Fruit fly (Drosophila melanogaster) whole organism, embryonic: ENCODE results near the gene cindr.

Source experiments
- Atf6 ChIP-seq: fragments of 200-800 bp; sonication (Bioruptor generic); IDR thresholded peaks from 2 replicates; pipeline ENCODE4 v1.3.6; 2022; ENCODE audit warnings: missing biosample characterization, missing genetic modification characterization
- CG10462 ChIP-seq: fragments of 200-800 bp; sonication (Bioruptor generic); optimal IDR thresholded peaks from 2 replicates; lab custom pipeline; 2016; ENCODE audit warnings: missing biosample characterization, missing genetic modification characterization
- CG10565 ChIP-seq: fragments of 200-800 bp; sonication (Bioruptor generic); optimal IDR thresholded peaks from 3 replicates; lab custom pipeline; 2016; ENCODE audit warnings: missing biosample characterization, mild to moderate bottlenecking, missing genetic modification characterization
- CG11456 ChIP-seq: fragments of 200-800 bp; sonication (Bioruptor generic); IDR thresholded peaks from 3 replicates; pipeline ENCODE4 v1.3.6; 2022; ENCODE audit warnings: missing biosample characterization, missing genetic modification characterization
- CG11560 ChIP-seq: fragments of 200-800 bp; sonication (Bioruptor generic); IDR thresholded peaks from 3 replicates; pipeline ENCODE4 v1.3.6; 2022; ENCODE audit warnings: missing biosample characterization, missing genetic modification characterization
- CG13123 ChIP-seq: fragments of 200-800 bp; sonication (Bioruptor generic); optimal IDR thresholded peaks from 2 replicates; lab custom pipeline; 2016; ENCODE audit warnings: missing biosample characterization, missing genetic modification characterization
- CG14965 ChIP-seq: fragments of 200-800 bp; sonication (Bioruptor generic); optimal IDR thresholded peaks from 2 replicates; lab custom pipeline; 2016; ENCODE audit warnings: missing biosample characterization, missing genetic modification characterization, borderline replicate concordance
- CG17361 ChIP-seq: fragments of 200-800 bp; sonication (Bioruptor generic); IDR thresholded peaks from 3 replicates; pipeline ENCODE4 v1.3.6; 2022; ENCODE audit warnings: missing biosample characterization, missing genetic modification characterization
- CG17802 ChIP-seq: fragments of 200-800 bp; sonication (Bioruptor generic); optimal IDR thresholded peaks from 2 replicates; lab custom pipeline; 2018; ENCODE audit warnings: missing biosample characterization, mild to moderate bottlenecking, missing genetic modification characterization, moderate library complexity
- CG2116 ChIP-seq: fragments of 200-800 bp; sonication (Bioruptor generic); optimal IDR thresholded peaks from 3 replicates; lab custom pipeline; 2018; ENCODE audit warnings: missing biosample characterization, mild to moderate bottlenecking, missing genetic modification characterization
- CG2120 ChIP-seq: fragments of 200-800 bp; sonication (Bioruptor generic); optimal IDR thresholded peaks from 3 replicates; lab custom pipeline; 2016; ENCODE audit warnings: missing biosample characterization, missing genetic modification characterization
- CG2199 ChIP-seq: fragments of 200-800 bp; sonication (Bioruptor generic); IDR thresholded peaks from 3 replicates; pipeline ENCODE4 v1.3.6; 2022; ENCODE audit warnings: missing biosample characterization, missing genetic modification characterization
- CG2202 ChIP-seq: fragments of 200-800 bp; sonication (Bioruptor generic); optimal IDR thresholded peaks from 2 replicates; lab custom pipeline; 2018; ENCODE audit warnings: missing biosample characterization, mild to moderate bottlenecking, missing genetic modification characterization
- CG3065 ChIP-seq: fragments of 200-800 bp; sonication (Bioruptor generic); optimal IDR thresholded peaks from 2 replicates; lab custom pipeline; 2016; ENCODE audit warnings: missing biosample characterization, missing genetic modification characterization
- CG42726 ChIP-seq: fragments of 200-800 bp; sonication (Bioruptor generic); IDR thresholded peaks from 2 replicates; pipeline ENCODE4 v1.3.6; 2022; ENCODE audit warnings: missing biosample characterization, missing genetic modification characterization; ENCODE audit not compliant: partially characterized antibody
- CG4820 ChIP-seq: fragments of 200-800 bp; sonication (Bioruptor generic); optimal IDR thresholded peaks from 3 replicates; lab custom pipeline; 2016; ENCODE audit warnings: missing biosample characterization, missing genetic modification characterization
- CG6854 ChIP-seq: fragments of 200-800 bp; sonication (Bioruptor generic); optimal IDR thresholded peaks from 3 replicates; lab custom pipeline; 2017; ENCODE audit warnings: missing biosample characterization, mild to moderate bottlenecking, missing genetic modification characterization
- CG8089 ChIP-seq: fragments of 200-800 bp; sonication (Bioruptor generic); optimal IDR thresholded peaks from 3 replicates; lab custom pipeline; 2016; ENCODE audit warnings: missing biosample characterization, missing genetic modification characterization
- CG8944 ChIP-seq: fragments of 200-800 bp; sonication (Bioruptor generic); optimal IDR thresholded peaks from 3 replicates; lab custom pipeline; 2016; ENCODE audit warnings: missing biosample characterization, missing genetic modification characterization
- CG9817 ChIP-seq: fragments of 200-800 bp; sonication (Bioruptor generic); optimal IDR thresholded peaks from 2 replicates; lab custom pipeline; 2018; ENCODE audit warnings: missing biosample characterization, mild to moderate bottlenecking, missing genetic modification characterization, moderate library complexity
- CkIIα-i1 ChIP-seq: fragments of 200-800 bp; sonication (Bioruptor generic); IDR thresholded peaks from 2 replicates; pipeline ENCODE4 v1.3.6; 2022; ENCODE audit warnings: missing biosample characterization, missing genetic modification characterization
- CrebB ChIP-seq: fragments of 200-800 bp; sonication (Bioruptor generic); optimal IDR thresholded peaks from 3 replicates; lab custom pipeline; 2018; ENCODE audit warnings: missing biosample characterization, mild to moderate bottlenecking, missing genetic modification characterization
- D19A ChIP-seq: fragments of 200-800 bp; optimal IDR thresholded peaks from 3 replicates; lab custom pipeline; 2019; ENCODE audit warnings: missing biosample characterization, mild to moderate bottlenecking, missing genetic modification characterization, moderate library complexity
- H2.0 ChIP-seq: fragments of 200-800 bp; sonication (Bioruptor generic); IDR thresholded peaks from 2 replicates; pipeline ENCODE4 v1.3.6; 2022; ENCODE audit warnings: missing biosample characterization, missing genetic modification characterization
- Hr78 ChIP-seq, 2 experiments: fragments of 200-800 bp in 1 of 2; fragments of >200 bp in 1 of 2; sonication (Bioruptor generic) in 1 of 2; optimal IDR thresholded peaks; 2 replicates each; lab custom pipeline; 2017 to 2019; ENCODE audit warnings: missing biosample characterization in 2 of 2, missing genetic modification characterization in 2 of 2, mild to moderate bottlenecking in 1 of 2, moderate library complexity in 1 of 2
- MTF-1 ChIP-seq: fragments of 200-800 bp; sonication (Bioruptor generic); optimal IDR thresholded peaks from 2 replicates; lab custom pipeline; 2018; ENCODE audit warnings: missing biosample characterization, mild to moderate bottlenecking, missing genetic modification characterization, borderline replicate concordance
- NC2β ChIP-seq: fragments of 200-800 bp; sonication (Bioruptor generic); optimal IDR thresholded peaks from 2 replicates; lab custom pipeline; 2016; ENCODE audit warnings: missing biosample characterization, missing genetic modification characterization
- NK7.1 ChIP-seq: fragments of 200-800 bp; sonication (Bioruptor generic); optimal IDR thresholded peaks from 3 replicates; lab custom pipeline; 2016; ENCODE audit warnings: missing biosample characterization, missing genetic modification characterization
- Trl ChIP-seq, 3 experiments: fragments of >200 bp in 2 of 3; fragments of 200-800 bp in 1 of 3; sonication (Bioruptor generic) in 1 of 3; optimal IDR thresholded peaks; 2 replicates in 1 of 3; 3 replicates in 2 of 3; lab custom pipeline; 2016 to 2017; ENCODE audit warnings: missing biosample characterization in 1 of 3, missing genetic modification characterization in 1 of 3
- amos ChIP-seq: fragments of 200-800 bp; sonication (Bioruptor generic); IDR thresholded peaks from 2 replicates; pipeline ENCODE4 v1.3.6; 2022; ENCODE audit warnings: missing biosample characterization, missing genetic modification characterization; ENCODE audit not compliant: partially characterized antibody
- aop ChIP-seq: fragments of 200-800 bp; sonication (Bioruptor generic); IDR thresholded peaks from 2 replicates; pipeline ENCODE4 v1.3.6; 2022; ENCODE audit warnings: missing biosample characterization, missing genetic modification characterization
- bbx ChIP-seq: fragments of 200-800 bp; sonication (Bioruptor generic); IDR thresholded peaks from 2 replicates; pipeline ENCODE4 v1.3.6; 2022; ENCODE audit warnings: missing biosample characterization, missing genetic modification characterization; ENCODE audit not compliant: partially characterized antibody
- cad ChIP-seq: fragments of >200 bp; optimal IDR thresholded peaks from 2 replicates; lab custom pipeline; 2017; ENCODE audit warnings: missing biosample characterization, missing genetic modification characterization
- chm ChIP-seq: fragments of 200-800 bp; sonication (Bioruptor generic); IDR thresholded peaks from 2 replicates; pipeline ENCODE4 v1.3.6; 2022; ENCODE audit warnings: missing biosample characterization, missing genetic modification characterization
- crc ChIP-seq: fragments of 200-800 bp; sonication (Bioruptor generic); optimal IDR thresholded peaks from 2 replicates; lab custom pipeline; 2016; ENCODE audit warnings: missing biosample characterization, missing genetic modification characterization
- dmrt99B ChIP-seq: fragments of 200-800 bp; sonication (Bioruptor generic); optimal IDR thresholded peaks from 2 replicates; lab custom pipeline; 2018; ENCODE audit warnings: missing biosample characterization, mild to moderate bottlenecking, missing genetic modification characterization, moderate library complexity
- ham ChIP-seq: fragments of 200-800 bp; sonication (Bioruptor generic); IDR thresholded peaks from 2 replicates; pipeline ENCODE4 v1.3.6; 2022; ENCODE audit warnings: missing biosample characterization, missing genetic modification characterization
- hb ChIP-seq: fragments of 200-800 bp; sonication (Bioruptor generic); IDR thresholded peaks from 3 replicates; pipeline ENCODE4 v1.3.6; 2022; ENCODE audit warnings: missing biosample characterization, missing genetic modification characterization; ENCODE audit not compliant: partially characterized antibody
- klu ChIP-seq: fragments of 200-800 bp; sonication (Bioruptor generic); IDR thresholded peaks from 2 replicates; pipeline ENCODE4 v1.3.6; 2022; ENCODE audit warnings: missing biosample characterization, missing genetic modification characterization
- lmd ChIP-seq: fragments of 200-800 bp; sonication (Bioruptor generic); IDR thresholded peaks from 2 replicates; pipeline ENCODE4 v1.3.6; 2022; ENCODE audit warnings: missing biosample characterization, missing genetic modification characterization
- luna ChIP-seq: fragments of 200-800 bp; sonication (Bioruptor generic); optimal IDR thresholded peaks from 2 replicates; lab custom pipeline; 2016; ENCODE audit warnings: missing biosample characterization, missing genetic modification characterization
- odd ChIP-seq: fragments of 200-800 bp; sonication (Bioruptor generic); optimal IDR thresholded peaks from 2 replicates; lab custom pipeline; 2017; ENCODE audit warnings: missing biosample characterization, mild to moderate bottlenecking, missing genetic modification characterization
- org-1 ChIP-seq: fragments of 200-800 bp; sonication (Bioruptor generic); optimal IDR thresholded peaks from 2 replicates; lab custom pipeline; 2017; ENCODE audit warnings: missing biosample characterization, missing genetic modification characterization
- pros ChIP-seq: fragments of 200-800 bp; sonication (Bioruptor generic); optimal IDR thresholded peaks from 3 replicates; lab custom pipeline; 2019; ENCODE audit warnings: missing biosample characterization, mild to moderate bottlenecking, missing genetic modification characterization, moderate library complexity
- shn ChIP-seq: fragments of 200-800 bp; sonication (Bioruptor generic); optimal IDR thresholded peaks from 3 replicates; lab custom pipeline; 2016; ENCODE audit warnings: missing biosample characterization, missing genetic modification characterization
- sisA ChIP-seq: fragments of 200-800 bp; sonication (Bioruptor generic); IDR thresholded peaks from 2 replicates; pipeline ENCODE4 v1.3.6; 2022; ENCODE audit warnings: missing biosample characterization, missing genetic modification characterization
- slou ChIP-seq: fragments of 200-800 bp; sonication (Bioruptor generic); optimal IDR thresholded peaks from 3 replicates; lab custom pipeline; 2016; ENCODE audit warnings: missing biosample characterization, missing genetic modification characterization
- sr ChIP-seq: fragments of 200-800 bp; sonication (Bioruptor generic); IDR thresholded peaks from 3 replicates; pipeline ENCODE4 v1.3.6; 2022; ENCODE audit warnings: missing biosample characterization, missing genetic modification characterization
- unpg ChIP-seq: fragments of 200-800 bp; sonication (Bioruptor generic); optimal IDR thresholded peaks from 3 replicates; lab custom pipeline; 2018; ENCODE audit warnings: missing biosample characterization, mild to moderate bottlenecking, missing genetic modification characterization, moderate library complexity
- vvl ChIP-seq: fragments of 200-800 bp; sonication (Bioruptor generic); IDR thresholded peaks from 2 replicates; pipeline ENCODE4 v1.3.6; 2022; ENCODE audit warnings: missing biosample characterization, missing genetic modification characterization

The cindr gene

DNA sequence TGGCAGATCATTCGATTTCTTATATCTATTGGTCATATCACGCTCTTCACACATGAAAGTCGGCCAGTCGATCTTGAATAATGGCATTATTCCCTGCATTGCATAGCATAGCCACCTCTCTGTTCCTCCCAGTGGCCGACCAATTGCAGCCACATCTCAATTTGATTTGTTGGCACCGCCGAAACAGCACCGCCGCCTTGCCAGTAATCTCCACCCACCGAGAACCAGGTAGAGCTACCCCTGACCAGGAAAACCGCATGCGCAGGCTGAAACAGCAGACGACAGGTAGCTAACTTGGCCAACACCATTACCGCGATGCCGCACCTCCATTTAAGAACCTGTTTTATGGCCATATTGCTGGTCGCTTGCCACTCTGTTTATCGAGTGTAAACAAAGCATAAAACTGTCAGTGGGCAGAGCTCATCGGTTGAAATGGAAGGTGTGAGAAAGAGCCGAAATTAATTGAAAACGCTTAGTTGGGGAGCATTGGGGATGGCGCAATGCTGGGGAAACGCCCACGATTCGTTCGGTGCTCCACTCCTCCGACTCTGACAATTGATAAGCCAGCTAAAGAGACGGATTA lies 41.4 kb upstream of the cindr start (continued):
- TF ChIP-seq CG6854 (GFP tag; lab: Kevin White, UChicago) (no peak), CG13123 (GFP tag; lab: Kevin White, UChicago) (peak; percentile 11), CG8944 (no peak), CG17361 (GFP tag; lab: Robert Waterston, UW) (no peak), cad (peak; percentile 89), sisA (no peak), CG42726 (GFP tag; lab: Robert Waterston, UW) (no peak), ham (GFP tag; lab: Robert Waterston, UW) (no peak), crc (GFP tag; lab: Kevin White, UChicago) (no peak), CG3065 (GFP tag; lab: Kevin White, UChicago) (no peak), sr (GFP tag; lab: Robert Waterston, UW) (peak; percentile 74; the same call in 2 of the 3 replicates), CG10565 (GFP tag; lab: Kevin White, UChicago) (no peak), CkIIα-i1 (GFP tag; lab: Robert Waterston, UW) (no peak), hb (GFP tag; lab: Robert Waterston, UW) (no peak), CG8089 (peak; percentile 31), org-1 (peak; percentile 55), CG4820 (no peak), unpg (GFP tag; lab: Kevin White, UChicago) (peak; percentile 15), NC2β (no peak), CG2116 (no peak), odd (GFP tag; lab: Kevin White, UChicago) (peak; percentile 17), CG9817 (no peak), CG11560 (no peak), lmd (GFP tag; lab: Robert Waterston, UW) (no peak), amos (GFP tag; lab: Robert Waterston, UW) (no peak), pros (GFP tag; lab: Kevin White, UChicago) (no peak), CG11456 (GFP tag; lab: Robert Waterston, UW) (no peak), bbx (GFP tag; lab: Robert Waterston, UW) (no peak), Atf6 (no peak; the same call in 1 of the 2 replicates), vvl (0 out of 2 replicates have a peak, but pooled peaks have one; percentile 21), NK7.1 (GFP tag; lab: Kevin White, UChicago) (no peak), Hr78 (GFP tag; optimal IDR thresholded peaks at IDR 0.05; lab: Kevin White, UChicago) (no peak), Trl (optimal IDR thresholded peaks at IDR 0.05; lab: Kevin White, UChicago) (no peak), Trl (GFP tag; optimal IDR thresholded peaks at IDR 0.05; lab: Kevin White, UChicago) (peak; percentile 18), slou (GFP tag; lab: Kevin White, UChicago) (no peak), MTF-1 (peak; percentile 76), dmrt99B (tag; lab: Kevin White, UChicago) (no peak), klu (no peak), luna (GFP tag; lab: Kevin White, UChicago) (no peak), H2.0 (no peak), chm (GFP tag; lab: Robert Waterston, UW) (peak; percentile 41; the same call in 1 of the 2 replicates), CG2120 (no peak), CG2202 (tag; lab: Kevin White, UChicago) (peak; percentile 55), CG10462 (GFP tag; lab: Kevin White, UChicago) (no peak), CG2199 (GFP tag; lab: Robert Waterston, UW) (no peak), CrebB (no peak), CG17802 (tag; lab: Kevin White, UChicago) (peak; percentile 19), aop (GFP tag; lab: Robert Waterston, UW) (no peak), CG14965 (GFP tag; lab: Kevin White, UChicago) (no peak), D19A (tag; lab: Kevin White, UChicago) (no peak), shn (GFP tag; lab: Kevin White, UChicago) (no peak)
